Fruit fly (Drosophila melanogaster) whole organism, wandering third instar larva: ENCODE results near the gene CG34242.

Experiments
- Abd-B ChIP-seq: fragments of >200 bp; optimal IDR thresholded peaks from 2 replicates; lab custom pipeline; 2017; ENCODE audit warnings: missing biosample characterization, missing genetic modification characterization
- CG32264 ChIP-seq: fragments of 200-800 bp; sonication (Bioruptor generic); optimal IDR thresholded peaks from 2 replicates; lab custom pipeline; 2016; ENCODE audit warnings: missing biosample characterization, missing genetic modification characterization
- CG9705 ChIP-seq: fragments of 200-800 bp; sonication (Bioruptor generic); optimal IDR thresholded peaks from 2 replicates; lab custom pipeline; 2018; ENCODE audit warnings: missing biosample characterization, mild to moderate bottlenecking, missing genetic modification characterization
- CrebA ChIP-seq: fragments of 200-800 bp; sonication (Bioruptor generic); optimal IDR thresholded peaks from 2 replicates; lab custom pipeline; 2016; ENCODE audit warnings: missing biosample characterization, mild to moderate bottlenecking, missing genetic modification characterization, borderline replicate concordance
- Dfd ChIP-seq: fragments of >200 bp; optimal IDR thresholded peaks from 2 replicates; lab custom pipeline; 2017; ENCODE audit warnings: missing biosample characterization, missing genetic modification characterization
- Dif ChIP-seq: fragments of 200-275, 200-300 bp; sonication (Bioruptor generic); optimal IDR thresholded peaks from 2 replicates; lab custom pipeline; 2018; ENCODE audit warnings: missing biosample characterization, missing genetic modification characterization; ENCODE audit not compliant: partially characterized antibody
- GATAd ChIP-seq: sonication (Bioruptor generic); optimal IDR thresholded peaks from 2 replicates; lab custom pipeline; 2016; ENCODE audit warnings: missing biosample characterization, missing genetic modification characterization
- HLH106 ChIP-seq: fragments of 200-800 bp; optimal IDR thresholded peaks from 3 replicates; lab custom pipeline; 2019; ENCODE audit warnings: missing biosample characterization, mild to moderate bottlenecking, missing genetic modification characterization, moderate library complexity
- Hnf4 ChIP-seq: fragments of 200-800 bp; sonication (Bioruptor generic); optimal IDR thresholded peaks from 2 replicates; lab custom pipeline; 2016; ENCODE audit warnings: missing biosample characterization, mild to moderate bottlenecking, missing genetic modification characterization
- Hr78 ChIP-seq: fragments of >200 bp; optimal IDR thresholded peaks from 2 replicates; lab custom pipeline; 2017; ENCODE audit warnings: missing biosample characterization, missing genetic modification characterization
- Hr83 ChIP-seq: fragments of 200-300 bp; sonication (Bioruptor generic); optimal IDR thresholded peaks from 2 replicates; lab custom pipeline; 2016; ENCODE audit warnings: missing biosample characterization, mild to moderate bottlenecking, missing genetic modification characterization, moderate library complexity; ENCODE audit not compliant: poor library complexity, severe bottlenecking
- Jra ChIP-seq: sonication (Bioruptor generic); optimal IDR thresholded peaks from 2 replicates; lab custom pipeline; 2016; ENCODE audit warnings: missing biosample characterization, missing genetic modification characterization
- Mio ChIP-seq: sonication (Bioruptor generic); optimal IDR thresholded peaks from 2 replicates; lab custom pipeline; 2016; ENCODE audit warnings: missing biosample characterization, missing genetic modification characterization
- Myc ChIP-seq: fragments of >200 bp; optimal IDR thresholded peaks from 2 replicates; lab custom pipeline; 2017
- N ChIP-seq: fragments of >200 bp; optimal IDR thresholded peaks from 2 replicates; lab custom pipeline; 2018; ENCODE audit warnings: missing biosample characterization, missing external identifiers, missing genetic modification characterization
- OdsH ChIP-seq: fragments of 200-800 bp; sonication (Bioruptor generic); optimal IDR thresholded peaks from 2 replicates; lab custom pipeline; 2016; ENCODE audit warnings: missing biosample characterization, mild to moderate bottlenecking, missing genetic modification characterization
- Rel ChIP-seq, 2 experiments: fragments of 200-800 bp; sonication (Bioruptor generic) in 1 of 2; optimal IDR thresholded peaks; 2 replicates in 1 of 2; 3 replicates in 1 of 2; lab custom pipeline; 2016 to 2019; ENCODE audit warnings: mild to moderate bottlenecking in 2 of 2, missing biosample characterization in 2 of 2, missing genetic modification characterization in 2 of 2, moderate library complexity in 1 of 2
- Sp1 ChIP-seq: fragments of 200-800 bp; sonication (Bioruptor generic); optimal IDR thresholded peaks from 3 replicates; lab custom pipeline; 2019; ENCODE audit warnings: missing biosample characterization, mild to moderate bottlenecking, missing genetic modification characterization, moderate library complexity
- Vsx2 ChIP-seq: fragments of 200-300, 225-300 bp; sonication (Bioruptor generic); optimal IDR thresholded peaks from 2 replicates; lab custom pipeline; 2018; ENCODE audit warnings: missing biosample characterization, missing genetic modification characterization; ENCODE audit not compliant: partially characterized antibody
- br ChIP-seq: fragments of 200-800 bp; sonication (Bioruptor generic); optimal IDR thresholded peaks from 2 replicates; lab custom pipeline; 2016; ENCODE audit warnings: missing biosample characterization, missing genetic modification characterization
- brk ChIP-seq: fragments of 200-800 bp; sonication (Bioruptor generic); optimal IDR thresholded peaks from 2 replicates; lab custom pipeline; 2016; ENCODE audit warnings: missing biosample characterization, mild to moderate bottlenecking, missing genetic modification characterization
- dl ChIP-seq, 2 experiments: fragments of 175-275, 200-275 bp in 1 of 2; fragments of 200-275 bp in 1 of 2; sonication (Bioruptor generic); optimal IDR thresholded peaks; lab custom pipeline; 2018; ENCODE audit warnings: mild to moderate bottlenecking in 2 of 2, missing biosample characterization in 2 of 2, missing genetic modification characterization in 2 of 2, moderate library complexity in 2 of 2; ENCODE audit not compliant: partially characterized antibody in 2 of 2, insufficient read depth in 1 of 2
- dmrt93B ChIP-seq: fragments of 200-800 bp; sonication (Bioruptor generic); optimal IDR thresholded peaks from 2 replicates; lab custom pipeline; 2018; ENCODE audit warnings: missing biosample characterization, mild to moderate bottlenecking, missing genetic modification characterization
- dsf ChIP-seq: sonication (Bioruptor generic); optimal IDR thresholded peaks from 2 replicates; lab custom pipeline; 2016; ENCODE audit warnings: missing biosample characterization, missing genetic modification characterization, borderline replicate concordance
- ey ChIP-seq: fragments of 200-800 bp; sonication (Bioruptor generic); optimal IDR thresholded peaks from 2 replicates; lab custom pipeline; 2016; ENCODE audit warnings: missing biosample characterization, missing genetic modification characterization
- foxo ChIP-seq, 2 experiments: fragments of 200-800 bp; sonication (Bioruptor generic); optimal IDR thresholded peaks; 2 replicates in 1 of 2; 3 replicates in 1 of 2; lab custom pipeline; 2016 to 2017; ENCODE audit warnings: missing biosample characterization in 2 of 2, missing genetic modification characterization in 2 of 2
- fru ChIP-seq: fragments of 200-800 bp; sonication (Bioruptor generic); optimal IDR thresholded peaks from 3 replicates; lab custom pipeline; 2016; ENCODE audit warnings: missing biosample characterization, mild to moderate bottlenecking, missing genetic modification characterization
- h ChIP-seq: fragments of 200-800 bp; sonication (Bioruptor generic); optimal IDR thresholded peaks from 3 replicates; lab custom pipeline; 2016; ENCODE audit warnings: missing biosample characterization, mild to moderate bottlenecking, missing genetic modification characterization
- jim ChIP-seq: fragments of 175-275, 200-325 bp; sonication (Bioruptor generic); optimal IDR thresholded peaks from 2 replicates; lab custom pipeline; 2016; ENCODE audit warnings: missing biosample characterization, mild to moderate bottlenecking, missing genetic modification characterization
- lola ChIP-seq: fragments of >200 bp; optimal IDR thresholded peaks from 2 replicates; lab custom pipeline; 2017; ENCODE audit warnings: missing biosample characterization, missing genetic modification characterization
- pan ChIP-seq: fragments of >200 bp; optimal IDR thresholded peaks from 2 replicates; lab custom pipeline; 2017
- psq ChIP-seq: fragments of 200-800 bp; sonication (Bioruptor generic); optimal IDR thresholded peaks from 3 replicates; lab custom pipeline; 2017; ENCODE audit warnings: missing biosample characterization, mild to moderate bottlenecking, missing genetic modification characterization, moderate library complexity
- rgr ChIP-seq: fragments of 200-800 bp; sonication (Bioruptor generic); optimal IDR thresholded peaks from 3 replicates; lab custom pipeline; 2016; ENCODE audit warnings: missing biosample characterization, mild to moderate bottlenecking, missing genetic modification characterization
- sage ChIP-seq: fragments of 200-800 bp; sonication (Bioruptor generic); optimal IDR thresholded peaks from 2 replicates; lab custom pipeline; 2016; ENCODE audit warnings: missing biosample characterization, mild to moderate bottlenecking, missing genetic modification characterization
- sv ChIP-seq: fragments of 200-800 bp; sonication (Bioruptor generic); optimal IDR thresholded peaks from 3 replicates; lab custom pipeline; 2016; ENCODE audit warnings: missing biosample characterization, missing genetic modification characterization
- tai ChIP-seq: sonication (Bioruptor generic); optimal IDR thresholded peaks from 2 replicates; lab custom pipeline; 2016; ENCODE audit warnings: missing biosample characterization, missing genetic modification characterization
- usp ChIP-seq: fragments of >200 bp; optimal IDR thresholded peaks from 2 replicates; lab custom pipeline; 2017; ENCODE audit warnings: missing biosample characterization, missing genetic modification characterization
- woc ChIP-seq: sonication (Bioruptor generic); optimal IDR thresholded peaks from 2 replicates; lab custom pipeline; 2016; ENCODE audit warnings: missing biosample characterization, mild to moderate bottlenecking, missing genetic modification characterization

Gene CG34242

DNA sequence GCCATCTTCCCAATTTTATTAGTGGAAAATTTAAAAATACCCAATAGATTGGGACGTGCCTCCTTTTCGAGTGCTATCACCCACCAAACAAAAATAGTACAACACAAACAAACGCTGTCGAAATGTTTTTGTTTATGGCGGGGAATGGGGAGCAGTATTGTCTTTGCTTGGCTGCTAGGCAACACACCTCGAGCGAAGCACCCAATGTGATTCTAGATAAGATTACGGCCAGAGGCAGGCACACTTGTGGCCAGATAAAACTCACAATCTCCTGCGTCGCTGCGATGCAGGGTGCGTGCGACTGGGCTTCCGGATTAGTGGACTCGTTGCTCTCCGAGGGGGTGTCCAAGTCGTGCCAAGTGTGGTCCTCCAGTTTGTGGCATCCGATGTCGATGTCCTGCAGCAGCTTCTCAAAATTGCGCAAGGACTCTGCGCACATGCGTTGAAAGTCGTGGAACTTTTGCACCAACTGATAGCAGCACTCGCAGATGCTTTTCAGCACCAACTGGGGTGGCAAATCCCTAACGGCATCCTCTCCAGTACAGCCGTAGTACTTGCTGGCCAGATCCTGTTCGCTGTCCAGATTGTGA lies 26.7 kb upstream of the CG34242 start:
- TF ChIP-seq CG32264 (GFP tag; lab: Kevin White, UChicago) (no peak), h (GFP tag; lab: Kevin White, UChicago) (peak; percentile 75)
- TF ChIP-seq, all 38 proteins: peak for 1

DNA sequence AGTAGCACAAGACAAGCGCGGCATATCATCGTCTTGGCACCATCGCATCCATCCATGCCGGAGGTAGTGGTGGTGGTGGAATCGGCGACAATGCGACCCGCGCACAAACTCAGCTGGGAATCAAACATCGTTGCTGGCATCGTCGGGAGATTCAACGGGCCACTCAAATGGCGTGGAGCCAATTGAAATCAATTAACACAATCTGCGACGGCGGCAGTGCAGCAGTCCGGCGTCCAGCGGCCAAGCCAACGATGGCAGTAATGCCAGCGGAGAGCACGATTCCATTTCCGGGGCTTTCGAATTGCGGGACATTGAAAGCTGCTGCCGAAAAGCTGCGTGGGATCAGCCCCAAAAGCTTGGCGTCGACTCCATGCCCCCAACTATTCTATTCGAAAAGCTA lies 26.2 kb upstream of the CG34242 start, which contains the start of gene CG10654:
TSS of gene CG10654 (minus strand) at position 270 of the 400 bp plus-strand sequence.
- TF ChIP-seq Dif (GFP tag; lab: Kevin White, UChicago) (no peak), pan (no peak), usp (GFP tag; lab: Kevin White, UChicago) (no peak), Hr83 (GFP tag; lab: Kevin White, UChicago) (no peak), Sp1 (GFP tag; lab: Kevin White, UChicago) (no peak), Hnf4 (GFP tag; lab: Kevin White, UChicago) (no peak), ey (no peak), woc (GFP tag; lab: Kevin White, UChicago) (no peak), CrebA (no peak), OdsH (no peak), Mio (GFP tag; lab: Kevin White, UChicago) (no peak), Abd-B (no peak), br (GFP tag; lab: Kevin White, UChicago) (no peak), foxo (GFP tag; optimal IDR thresholded peaks at IDR 0.05; lab: Kevin White, UChicago) (no peak), sv (GFP tag; lab: Kevin White, UChicago) (no peak), fru (GFP tag; lab: Kevin White, UChicago) (no peak), HLH106 (tag; lab: Kevin White, UChicago) (no peak), lola (GFP tag; lab: Kevin White, UChicago) (no peak), Vsx2 (GFP tag; lab: Kevin White, UChicago) (no peak), psq (GFP tag; lab: Kevin White, UChicago) (no peak)

DNA sequence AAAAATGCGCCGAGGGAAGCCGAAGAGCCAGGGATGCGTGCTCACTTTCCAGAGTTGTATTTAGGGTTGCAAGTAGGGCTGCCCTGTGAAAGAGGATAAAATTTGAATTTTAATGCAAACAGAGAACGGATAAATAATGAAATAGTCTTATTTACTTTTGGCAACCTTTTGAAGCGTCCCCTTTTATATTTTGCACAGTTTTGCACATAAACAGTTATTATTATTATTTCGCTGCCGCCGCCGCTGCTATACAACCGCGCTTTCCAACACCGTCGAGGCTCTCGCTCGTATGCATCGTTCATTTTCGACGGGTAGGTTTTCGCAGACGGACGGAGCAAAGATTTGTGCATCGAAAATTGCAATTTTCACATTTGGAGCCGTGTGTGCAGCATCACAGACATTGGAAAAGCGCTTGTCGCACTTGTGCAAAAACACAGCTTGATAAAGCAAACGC lies 19.0 kb upstream of the CG34242 start, which contains the start of the genes sti and tral:
TSS of gene sti (minus strand) at position 54 of the 454 bp plus-strand sequence.
TSS of gene tral (plus strand) at position 298 of the 454 bp plus-strand sequence.
- TF ChIP-seq foxo (GFP tag; optimal IDR thresholded peaks at IDR 0.05; lab: Kevin White, UChicago): peak; percentile 5 to 93
- peak; percentile 93 for TF ChIP-seq h (GFP tag; lab: Kevin White, UChicago)
- TF ChIP-seq ey: peak; percentile 90
- TF ChIP-seq brk (GFP tag; lab: Kevin White, UChicago): no peak
- TF ChIP-seq psq (GFP tag; lab: Kevin White, UChicago): peak; percentile 79
- TF ChIP-seq Myc (lab: Kevin White, UChicago): peak; percentile 80
- peak; percentile 83 for TF ChIP-seq OdsH
- TF ChIP-seq Dfd (GFP tag; lab: Kevin White, UChicago): no peak
- no peak for TF ChIP-seq Dif (GFP tag; lab: Kevin White, UChicago)
- no peak for TF ChIP-seq dl (GFP tag; optimal IDR thresholded peaks at IDR 0.05; lab: Kevin White, UChicago; ENCODE audit: insufficient read depth in 1 of 2, partially characterized antibody in 2 of 2)
- no peak for TF ChIP-seq CrebA
- TF ChIP-seq pan: no peak
- TF ChIP-seq lola (GFP tag; lab: Kevin White, UChicago): no peak
- TF ChIP-seq jim (GFP tag; lab: Kevin White, UChicago): peak; percentile 30
- peak; percentile 94 for TF ChIP-seq br (GFP tag; lab: Kevin White, UChicago)
- no peak for TF ChIP-seq tai (GFP tag; lab: Kevin White, UChicago)
- peak; percentile 86 for TF ChIP-seq CG9705
- no peak for TF ChIP-seq usp (GFP tag; lab: Kevin White, UChicago)
- TF ChIP-seq N: no peak
- peak; percentile 91 for TF ChIP-seq Jra (GFP tag; lab: Kevin White, UChicago)
- TF ChIP-seq Hr78: no peak
- TF ChIP-seq fru (GFP tag; lab: Kevin White, UChicago): peak; percentile 90
- TF ChIP-seq Sp1 (GFP tag; lab: Kevin White, UChicago): peak; percentile 80
- no peak for TF ChIP-seq sage
- TF ChIP-seq sv (GFP tag; lab: Kevin White, UChicago): peak; percentile 93
- peak; percentile 85 for TF ChIP-seq HLH106 (tag; lab: Kevin White, UChicago)
- no peak for TF ChIP-seq Abd-B
- TF ChIP-seq woc (GFP tag; lab: Kevin White, UChicago): peak; percentile 58
- TF ChIP-seq Rel (GFP tag; optimal IDR thresholded peaks at IDR 0.05; lab: Kevin White, UChicago): peak; percentile 23
- peak; percentile 50 for TF ChIP-seq Rel (tag; optimal IDR thresholded peaks at IDR 0.05; lab: Kevin White, UChicago)
- peak; percentile 72 for TF ChIP-seq Hr83 (GFP tag; lab: Kevin White, UChicago)
- peak; percentile 77 for TF ChIP-seq dmrt93B (GFP tag; lab: Kevin White, UChicago)
- TF ChIP-seq Vsx2 (GFP tag; lab: Kevin White, UChicago): no peak
- peak; percentile 68 for TF ChIP-seq dsf (GFP tag; lab: Kevin White, UChicago)
- no peak for TF ChIP-seq Mio (GFP tag; lab: Kevin White, UChicago)
- peak; percentile 77 for TF ChIP-seq CG32264 (GFP tag; lab: Kevin White, UChicago)
- TF ChIP-seq Hnf4 (GFP tag; lab: Kevin White, UChicago): peak; percentile 94
- TF ChIP-seq rgr: peak; percentile 90
- peak; percentile 74 for TF ChIP-seq GATAd
